Worm (Caenorhabditis elegans) whole organism, L3 larva: Measurements from ENCODE around the gene cyn-1.

Experiments
- R02D3.7 ChIP-seq: fragments of 150-350 bp; optimal IDR thresholded peaks from 2 replicates; lab custom pipeline; 2014; ENCODE audit warnings: missing biosample characterization, missing genetic modification characterization
- ZK546.5 ChIP-seq: sonication (generic microtip); optimal IDR thresholded peaks from 2 replicates; lab custom pipeline; 2017; ENCODE audit warnings: missing biosample characterization, missing genetic modification characterization
- aly-2 ChIP-seq: fragments of 150-350 bp; optimal IDR thresholded peaks from 2 replicates; lab custom pipeline; 2014; ENCODE audit warnings: missing biosample characterization, missing genetic modification characterization
- ama-1 ChIP-seq: fragments of 150-350 bp; optimal IDR thresholded peaks from 2 replicates; lab custom pipeline; 2018
- ceh-16 ChIP-seq: sonication (generic microtip); optimal IDR thresholded peaks from 2 replicates; lab custom pipeline; 2017; ENCODE audit warnings: missing biosample characterization, missing genetic modification characterization
- ceh-28 ChIP-seq: fragments of 150-350 bp; optimal IDR thresholded peaks from 2 replicates; lab custom pipeline; 2014; ENCODE audit warnings: missing biosample characterization, missing genetic modification reagents, missing genetic modification characterization
- ceh-82 ChIP-seq: fragments of 150-350 bp; optimal IDR thresholded peaks from 2 replicates; lab custom pipeline; 2014; ENCODE audit warnings: missing biosample characterization, missing genetic modification characterization
- ceh-9 ChIP-seq: sonication (generic microtip); optimal IDR thresholded peaks from 2 replicates; lab custom pipeline; 2018; ENCODE audit warnings: missing biosample characterization, missing genetic modification characterization
- daf-12 ChIP-seq: fragments of 150-350 bp; optimal IDR thresholded peaks from 2 replicates; lab custom pipeline; 2014; ENCODE audit warnings: missing biosample characterization, missing genetic modification reagents, missing genetic modification characterization
- egl-27 ChIP-seq: sonication (generic microtip); optimal IDR thresholded peaks from 4 replicates; lab custom pipeline; 2017; ENCODE audit warnings: missing biosample characterization, missing genetic modification reagents, missing genetic modification characterization
- egl-5 ChIP-seq: fragments of 150-350 bp; optimal IDR thresholded peaks from 2 replicates; lab custom pipeline; 2017; ENCODE audit warnings: missing biosample characterization, missing genetic modification reagents, missing genetic modification characterization, inconsistent platforms
- elt-1 ChIP-seq: fragments of 150-350 bp; optimal IDR thresholded peaks from 2 replicates; lab custom pipeline; 2014; ENCODE audit warnings: missing biosample characterization, missing genetic modification characterization
- elt-2 ChIP-seq: sonication (generic microtip); optimal IDR thresholded peaks from 2 replicates; lab custom pipeline; 2016; ENCODE audit warnings: missing genetic modification reagents, mild to moderate bottlenecking, missing genetic modification characterization, missing compliant biosample characterization
- elt-3 ChIP-seq, 3 experiments: fragments of 150-350 bp in 1 of 3; sonication (generic microtip) in 2 of 3; optimal IDR thresholded peaks; 2 replicates in 2 of 3; 4 replicates in 1 of 3; lab custom pipeline; 2014 to 2017; ENCODE audit warnings: missing biosample characterization in 3 of 3, missing genetic modification characterization in 3 of 3
- eor-1 ChIP-seq, 2 experiments: fragments of 150-350 bp; optimal IDR thresholded peaks; 2 replicates each; lab custom pipeline; 2014 to 2018; ENCODE audit warnings: missing biosample characterization in 2 of 2, missing genetic modification characterization in 2 of 2
- fkh-10 ChIP-seq: sonication (generic microtip); optimal IDR thresholded peaks from 2 replicates; lab custom pipeline; 2017; ENCODE audit warnings: missing biosample characterization, missing genetic modification reagents, missing genetic modification characterization
- fkh-2 ChIP-seq: fragments of 150-350 bp; optimal IDR thresholded peaks from 2 replicates; lab custom pipeline; 2014; ENCODE audit warnings: missing biosample characterization, missing genetic modification reagents, missing genetic modification characterization
- fos-1 ChIP-seq: fragments of 150-350 bp; optimal IDR thresholded peaks from 2 replicates; lab custom pipeline; 2014; ENCODE audit warnings: missing biosample characterization, missing genetic modification characterization
- hmg-11 ChIP-seq: sonication (generic microtip); optimal IDR thresholded peaks from 2 replicates; lab custom pipeline; 2016; ENCODE audit warnings: missing genetic modification characterization, missing compliant biosample characterization
- jun-1 ChIP-seq: fragments of 150-350 bp; optimal IDR thresholded peaks from 2 replicates; lab custom pipeline; 2014; ENCODE audit warnings: missing biosample characterization, missing genetic modification reagents, missing genetic modification characterization
- lin-15B ChIP-seq: fragments of 150-350 bp; optimal IDR thresholded peaks from 2 replicates; lab custom pipeline; 2014; ENCODE audit warnings: missing biosample characterization, missing genetic modification characterization
- lin-39 ChIP-seq: fragments of 150-350 bp; optimal IDR thresholded peaks from 2 replicates; lab custom pipeline; 2018; ENCODE audit warnings: missing biosample characterization, missing genetic modification reagents, missing genetic modification characterization
- lsy-12 ChIP-seq: sonication (generic microtip); optimal IDR thresholded peaks from 2 replicates; lab custom pipeline; 2016; ENCODE audit warnings: mild to moderate bottlenecking, missing genetic modification characterization, missing compliant biosample characterization
- mdl-1 ChIP-seq: fragments of 150-350 bp; optimal IDR thresholded peaks from 2 replicates; lab custom pipeline; 2014; ENCODE audit warnings: missing biosample characterization, missing genetic modification characterization
- mml-1 ChIP-seq: fragments of 150-350 bp; sonication (generic microtip); optimal IDR thresholded peaks from 3 replicates; lab custom pipeline; 2014; ENCODE audit warnings: missing biosample characterization, missing genetic modification characterization
- nfya-1 ChIP-seq: sonication (generic microtip); optimal IDR thresholded peaks from 2 replicates; lab custom pipeline; 2017; ENCODE audit warnings: missing genetic modification characterization, mild to moderate bottlenecking, missing compliant biosample characterization, antibody characterized with exemption, moderate library complexity; ENCODE audit not compliant: insufficient read depth
- nhr-11 ChIP-seq: fragments of 150-350 bp; optimal IDR thresholded peaks from 2 replicates; lab custom pipeline; 2014; ENCODE audit warnings: missing biosample characterization, missing genetic modification characterization
- nhr-12 ChIP-seq: fragments of 150-350 bp; optimal IDR thresholded peaks from 2 replicates; lab custom pipeline; 2014; ENCODE audit warnings: missing biosample characterization, missing genetic modification characterization
- nhr-23 ChIP-seq: fragments of 150-350 bp; optimal IDR thresholded peaks from 2 replicates; lab custom pipeline; 2014; ENCODE audit warnings: missing biosample characterization, missing genetic modification reagents, missing genetic modification characterization
- nhr-237 ChIP-seq: fragments of 150-350 bp; optimal IDR thresholded peaks from 2 replicates; lab custom pipeline; 2014; ENCODE audit warnings: missing biosample characterization, missing genetic modification characterization
- nhr-25 ChIP-seq: sonication (generic microtip); optimal IDR thresholded peaks from 2 replicates; lab custom pipeline; 2017; ENCODE audit warnings: missing biosample characterization, missing genetic modification characterization
- nhr-28 ChIP-seq: fragments of 150-350 bp; optimal IDR thresholded peaks from 2 replicates; lab custom pipeline; 2014; ENCODE audit warnings: missing biosample characterization, missing genetic modification characterization
- nhr-43 ChIP-seq: sonication (generic microtip); optimal IDR thresholded peaks from 2 replicates; lab custom pipeline; 2016; ENCODE audit warnings: mild to moderate bottlenecking, missing genetic modification characterization, missing compliant biosample characterization; ENCODE audit not compliant: poor library complexity, severe bottlenecking
- nhr-67 ChIP-seq: fragments of 150-350 bp; optimal IDR thresholded peaks from 2 replicates; lab custom pipeline; 2014; ENCODE audit warnings: missing biosample characterization, missing genetic modification characterization
- nhr-76 ChIP-seq: fragments of 150-350 bp; sonication (generic microtip); optimal IDR thresholded peaks from 5 replicates; lab custom pipeline; 2014; ENCODE audit warnings: missing biosample characterization, missing genetic modification characterization
- nhr-77 ChIP-seq: fragments of 150-350 bp; optimal IDR thresholded peaks from 2 replicates; lab custom pipeline; 2014; ENCODE audit warnings: missing biosample characterization, missing genetic modification characterization
- pha-4 ChIP-seq: fragments of 150-350 bp; optimal IDR thresholded peaks from 2 replicates; lab custom pipeline; 2014; ENCODE audit warnings: missing biosample characterization, missing genetic modification reagents, missing genetic modification characterization
- pqm-1 ChIP-seq: fragments of 150-350 bp; optimal IDR thresholded peaks from 2 replicates; lab custom pipeline; 2017; ENCODE audit warnings: missing biosample characterization, missing genetic modification characterization, inconsistent platforms
- sea-2 ChIP-seq: fragments of 150-350 bp; sonication (generic microtip); optimal IDR thresholded peaks from 4 replicates; lab custom pipeline; 2014; ENCODE audit warnings: missing biosample characterization, missing genetic modification reagents, missing genetic modification characterization
- skn-1 ChIP-seq: fragments of 150-350 bp; optimal IDR thresholded peaks from 2 replicates; lab custom pipeline; 2014; ENCODE audit warnings: missing biosample characterization, missing genetic modification characterization
- snpc-4 ChIP-seq: fragments of 150-350 bp; optimal IDR thresholded peaks from 2 replicates; lab custom pipeline; 2014; ENCODE audit warnings: missing biosample characterization, missing genetic modification characterization
- tbx-2 ChIP-seq: sonication (generic microtip); optimal IDR thresholded peaks from 2 replicates; lab custom pipeline; 2016; ENCODE audit warnings: mild to moderate bottlenecking, missing genetic modification characterization, missing compliant biosample characterization
- unc-39 ChIP-seq: sonication (generic microtip); optimal IDR thresholded peaks from 4 replicates; lab custom pipeline; 2017; ENCODE audit warnings: missing biosample characterization, missing genetic modification characterization
- unc-62 ChIP-seq: fragments of 150-350 bp; sonication (generic microtip); optimal IDR thresholded peaks from 4 replicates; lab custom pipeline; 2014; ENCODE audit warnings: missing biosample characterization, missing genetic modification reagents, missing genetic modification characterization
- zag-1 ChIP-seq: fragments of 150-350 bp; optimal IDR thresholded peaks from 2 replicates; lab custom pipeline; 2014; ENCODE audit warnings: missing biosample characterization, missing genetic modification characterization
- ztf-11 ChIP-seq: fragments of 150-350 bp; optimal IDR thresholded peaks from 2 replicates; lab custom pipeline; 2014; ENCODE audit warnings: missing biosample characterization, missing genetic modification characterization
- ztf-4 ChIP-seq: fragments of 150-350 bp; optimal IDR thresholded peaks from 2 replicates; lab custom pipeline; 2014; ENCODE audit warnings: missing biosample characterization, missing genetic modification characterization

The cyn-1 gene

ce11 chrV:14355738-14356368, at the start of gene cyn-1:
TSS of gene cyn-1 (plus strand) at chrV:14356076.
- no peak for TF ChIP-seq ama-1 (lab: Kevin White, UChicago)
- TF ChIP-seq nhr-12 (tag; lab: Kevin White, UChicago), result no peak
- peak; percentile 41 for TF ChIP-seq hmg-11 (tag; lab: Kevin White, UChicago)
- peak; percentile 28 for TF ChIP-seq lin-39 (tag; lab: Kevin White, UChicago)
- no peak for TF ChIP-seq elt-3 (tag; optimal IDR thresholded peaks at IDR 0.05; lab: Kevin White, UChicago)
- no peak for TF ChIP-seq mml-1 (tag; lab: Kevin White, UChicago)
- TF ChIP-seq R02D3.7, result peak; percentile 72
- peak; percentile 91 for TF ChIP-seq nhr-23 (tag; lab: Kevin White, UChicago)
- no peak for TF ChIP-seq nhr-11
- TF ChIP-seq pqm-1 (tag; lab: Kevin White, UChicago), result no peak
- peak; percentile 94 for TF ChIP-seq nfya-1
- no peak for TF ChIP-seq nhr-67
- TF ChIP-seq skn-1 (tag; lab: Kevin White, UChicago), result no peak
- no peak for TF ChIP-seq mdl-1 (tag; lab: Kevin White, UChicago)
- peak; percentile 86 for TF ChIP-seq snpc-4
- TF ChIP-seq daf-12 (tag; lab: Kevin White, UChicago), result no peak
- TF ChIP-seq ceh-16, result no peak
- TF ChIP-seq fos-1 (tag; lab: Kevin White, UChicago), result no peak
- TF ChIP-seq egl-5 (tag; lab: Kevin White, UChicago), result peak; percentile 87
- no peak for TF ChIP-seq elt-1 (tag; lab: Kevin White, UChicago)
- peak; percentile 14 for TF ChIP-seq nhr-77
- TF ChIP-seq fkh-2 (tag; lab: Kevin White, UChicago), result no peak
- no peak for TF ChIP-seq ceh-9 (tag; lab: Kevin White, UChicago)
- peak; percentile 38 for TF ChIP-seq fkh-10
- no peak for TF ChIP-seq ztf-4
- no peak for TF ChIP-seq ZK546.5
- peak; percentile 40 for TF ChIP-seq elt-2 (tag; lab: Kevin White, UChicago)
- peak; percentile 77 for TF ChIP-seq jun-1 (tag; lab: Kevin White, UChicago)
- no peak for TF ChIP-seq eor-1 (tag; optimal IDR thresholded peaks at IDR 0.05; lab: Kevin White, UChicago)
- no peak for TF ChIP-seq sea-2 (GFP tag; lab: Kevin White, UChicago)
- no peak for TF ChIP-seq zag-1
- TF ChIP-seq egl-27, result no peak
- no peak for TF ChIP-seq unc-39 (tag; lab: Kevin White, UChicago)
- TF ChIP-seq ztf-11 (tag; lab: Kevin White, UChicago), result no peak
- TF ChIP-seq nhr-25 (tag; lab: Kevin White, UChicago), result peak; percentile 35
- TF ChIP-seq pha-4 (tag; lab: Kevin White, UChicago), result peak; percentile 93
- peak; percentile 26 for TF ChIP-seq ceh-82 (tag; lab: Kevin White, UChicago)
- no peak for TF ChIP-seq unc-62 (GFP tag; lab: Kevin White, UChicago)
- TF ChIP-seq aly-2 (tag; lab: Kevin White, UChicago), result no peak
- TF ChIP-seq lsy-12 (tag; lab: Kevin White, UChicago), result peak; percentile 77
- TF ChIP-seq nhr-43, result peak; percentile 76
- TF ChIP-seq nhr-237 (tag; lab: Kevin White, UChicago), result no peak
- TF ChIP-seq lin-15B (tag; lab: Kevin White, UChicago), result peak; percentile 88
- TF ChIP-seq ceh-28 (tag; lab: Kevin White, UChicago), result peak; percentile 68
- TF ChIP-seq nhr-28, result no peak
- no peak for TF ChIP-seq nhr-76 (tag; lab: Kevin White, UChicago)
- peak; percentile 69 for TF ChIP-seq tbx-2 (tag; lab: Kevin White, UChicago)
- TF ChIP-seq, all 47 proteins: peak for 19
